Fruit fly (Drosophila melanogaster) whole organism, embryonic: ENCODE results near the gene stops.
A peak's percentile ranks its signal among the peaks of the same experiment; 100 is the strongest.

ENCODE experiments used
- Adf1 ChIP-seq: fragments of 200-800 bp; sonication (Bioruptor generic); IDR thresholded peaks from 2 replicates; pipeline ENCODE4 v1.3.6; 2022; ENCODE audit warnings: missing biosample characterization, missing genetic modification characterization
- Asciz ChIP-seq: fragments of 200-800 bp; sonication (Bioruptor generic); optimal IDR thresholded peaks from 2 replicates; lab custom pipeline; 2017; ENCODE audit warnings: missing biosample characterization, mild to moderate bottlenecking, missing genetic modification characterization, missing genetic modification reagents
- CG10654 ChIP-seq: fragments of 200-800 bp; sonication (Bioruptor generic); optimal IDR thresholded peaks from 2 replicates; lab custom pipeline; 2016; ENCODE audit warnings: missing biosample characterization, missing genetic modification characterization
- CG12219 ChIP-seq: fragments of 200-800 bp; sonication (Bioruptor generic); optimal IDR thresholded peaks from 3 replicates; lab custom pipeline; 2018; ENCODE audit warnings: missing biosample characterization, mild to moderate bottlenecking, missing genetic modification characterization
- CG14050 ChIP-seq: fragments of 200-800 bp; sonication (Bioruptor generic); IDR thresholded peaks from 3 replicates; pipeline ENCODE4 v1.3.6; 2022; ENCODE audit warnings: missing biosample characterization, missing genetic modification characterization
- CG14667 ChIP-seq: fragments of 200-800 bp; sonication (Bioruptor generic); IDR thresholded peaks from 2 replicates; pipeline ENCODE4 v1.3.6; 2022; ENCODE audit warnings: missing biosample characterization, missing genetic modification characterization
- CG15601 ChIP-seq: fragments of 200-800 bp; sonication (Bioruptor generic); optimal IDR thresholded peaks from 3 replicates; lab custom pipeline; 2019; ENCODE audit warnings: missing biosample characterization, mild to moderate bottlenecking, missing genetic modification characterization, moderate library complexity
- CG17612 ChIP-seq: fragments of 200-800 bp; sonication (Bioruptor generic); IDR thresholded peaks from 2 replicates; pipeline ENCODE4 v1.3.6; 2022; ENCODE audit warnings: missing biosample characterization, missing genetic modification characterization
- CG2712 ChIP-seq: fragments of 200-800 bp; optimal IDR thresholded peaks from 3 replicates; lab custom pipeline; 2019; ENCODE audit warnings: missing biosample characterization, mild to moderate bottlenecking, missing genetic modification characterization, moderate library complexity
- CG31224 ChIP-seq: fragments of 200-800 bp; sonication (Bioruptor generic); IDR thresholded peaks from 2 replicates; pipeline ENCODE4 v1.3.6; 2022; ENCODE audit warnings: missing biosample characterization, missing genetic modification characterization
- CG33557 ChIP-seq: fragments of 200-800 bp; sonication (Bioruptor generic); optimal IDR thresholded peaks from 2 replicates; lab custom pipeline; 2019; ENCODE audit warnings: missing biosample characterization, mild to moderate bottlenecking, missing genetic modification characterization, moderate library complexity
- CG34224 ChIP-seq: fragments of 200-800 bp; sonication (Bioruptor generic); IDR thresholded peaks from 3 replicates; pipeline ENCODE4 v1.3.6; 2022; ENCODE audit warnings: missing biosample characterization, missing genetic modification characterization; ENCODE audit not compliant: partially characterized antibody
- CG43689 ChIP-seq: fragments of 200-800 bp; sonication (Bioruptor generic); IDR thresholded peaks from 2 replicates; pipeline ENCODE4 v1.3.6; 2022; ENCODE audit warnings: missing biosample characterization, missing genetic modification characterization
- CG6254 ChIP-seq: fragments of 200-800 bp; sonication (Bioruptor generic); optimal IDR thresholded peaks from 3 replicates; lab custom pipeline; 2017; ENCODE audit warnings: mild to moderate bottlenecking, missing biosample characterization, missing genetic modification reagents, missing genetic modification characterization
- CG7556 ChIP-seq: fragments of 200-800 bp; sonication (Bioruptor generic); optimal IDR thresholded peaks from 2 replicates; lab custom pipeline; 2017; ENCODE audit warnings: missing biosample characterization, mild to moderate bottlenecking, missing genetic modification characterization
- CG7963 ChIP-seq: fragments of 200-800 bp; sonication (Bioruptor generic); IDR thresholded peaks from 3 replicates; pipeline ENCODE4 v1.3.6; 2022; ENCODE audit warnings: missing biosample characterization, missing genetic modification characterization; ENCODE audit not compliant: partially characterized antibody
- CG9609 ChIP-seq: fragments of 200-800 bp; sonication (Bioruptor generic); optimal IDR thresholded peaks from 3 replicates; lab custom pipeline; 2016; ENCODE audit warnings: missing biosample characterization, missing genetic modification characterization
- CG9797 ChIP-seq: fragments of 200-800 bp; sonication (Bioruptor generic); optimal IDR thresholded peaks from 3 replicates; lab custom pipeline; 2018; ENCODE audit warnings: missing biosample characterization, mild to moderate bottlenecking, missing genetic modification characterization
- CrebB ChIP-seq: fragments of 200-800 bp; sonication (Bioruptor generic); optimal IDR thresholded peaks from 3 replicates; lab custom pipeline; 2018; ENCODE audit warnings: missing biosample characterization, mild to moderate bottlenecking, missing genetic modification characterization
- Deaf1 ChIP-seq: fragments of 200-800 bp; optimal IDR thresholded peaks from 3 replicates; lab custom pipeline; 2019; ENCODE audit warnings: missing biosample characterization, mild to moderate bottlenecking, missing genetic modification characterization, moderate library complexity
- Dip3 ChIP-seq: fragments of 200-800 bp; sonication (Bioruptor generic); optimal IDR thresholded peaks from 3 replicates; lab custom pipeline; 2016; ENCODE audit warnings: missing biosample characterization, missing genetic modification characterization
- Drgx ChIP-seq: fragments of 200-800 bp; sonication (Bioruptor generic); IDR thresholded peaks from 2 replicates; pipeline ENCODE4 v1.3.6; 2022; ENCODE audit warnings: missing biosample characterization, missing genetic modification characterization
- Hsf ChIP-seq: fragments of 200-800 bp; sonication (Bioruptor generic); optimal IDR thresholded peaks from 3 replicates; lab custom pipeline; 2016; ENCODE audit warnings: missing biosample characterization, missing genetic modification characterization
- Nf-YB ChIP-seq: fragments of 200-800 bp; sonication (Bioruptor generic); optimal IDR thresholded peaks from 3 replicates; lab custom pipeline; 2019; ENCODE audit warnings: missing biosample characterization, mild to moderate bottlenecking, missing genetic modification characterization, moderate library complexity
- NfI ChIP-seq: fragments of 200-800 bp; sonication (Bioruptor generic); optimal IDR thresholded peaks from 3 replicates; lab custom pipeline; 2018; ENCODE audit warnings: missing biosample characterization, mild to moderate bottlenecking, missing genetic modification characterization, moderate library complexity
- Poxn ChIP-seq: fragments of 200-800 bp; sonication (Bioruptor generic); IDR thresholded peaks from 2 replicates; pipeline ENCODE4 v1.3.6; 2022; ENCODE audit warnings: missing biosample characterization, missing genetic modification characterization
- Ptx1 ChIP-seq: fragments of 200-800 bp; sonication (Bioruptor generic); IDR thresholded peaks from 2 replicates; pipeline ENCODE4 v1.3.6; 2022; ENCODE audit warnings: missing biosample characterization, missing genetic modification characterization
- Rfx ChIP-seq: fragments of 200-800 bp; sonication (Bioruptor generic); IDR thresholded peaks from 2 replicates; pipeline ENCODE4 v1.3.6; 2022; ENCODE audit warnings: missing biosample characterization, missing genetic modification characterization
- TFAM ChIP-seq: fragments of 200-800 bp; sonication (Bioruptor generic); optimal IDR thresholded peaks from 2 replicates; lab custom pipeline; 2017; ENCODE audit warnings: missing biosample characterization, missing genetic modification characterization, inconsistent platforms
- Trl ChIP-seq, 3 experiments: fragments of >200 bp in 2 of 3; fragments of 200-800 bp in 1 of 3; sonication (Bioruptor generic) in 1 of 3; optimal IDR thresholded peaks; 2 replicates in 1 of 3; 3 replicates in 2 of 3; lab custom pipeline; 2016 to 2017; ENCODE audit warnings: missing biosample characterization in 1 of 3, missing genetic modification characterization in 1 of 3
- ab ChIP-seq: fragments of 200-800 bp; sonication (Bioruptor generic); optimal IDR thresholded peaks from 2 replicates; lab custom pipeline; 2016; ENCODE audit warnings: missing biosample characterization, missing genetic modification characterization
- ci ChIP-seq: fragments of 200-800 bp; sonication (Bioruptor generic); IDR thresholded peaks from 3 replicates; pipeline ENCODE4 v1.3.6; 2022; ENCODE audit warnings: missing biosample characterization, missing genetic modification characterization
- da ChIP-seq: fragments of 200-800 bp; sonication (Bioruptor generic); optimal IDR thresholded peaks from 2 replicates; lab custom pipeline; 2016; ENCODE audit warnings: missing biosample characterization, missing genetic modification characterization
- dpn ChIP-seq, 2 experiments: fragments of 200-800 bp; sonication (Bioruptor generic); optimal IDR thresholded peaks; 3 replicates each; lab custom pipeline; 2016; ENCODE audit warnings: missing biosample characterization in 2 of 2, missing genetic modification characterization in 2 of 2
- esg ChIP-seq: fragments of 200-800 bp; sonication (Bioruptor generic); conservative IDR thresholded peaks from 2 replicates; pipeline ENCODE4 v1.3.6; 2022; ENCODE audit warnings: missing biosample characterization, missing genetic modification characterization
- grau ChIP-seq: fragments of 200-800 bp; optimal IDR thresholded peaks from 3 replicates; lab custom pipeline; 2019; ENCODE audit warnings: missing biosample characterization, mild to moderate bottlenecking, missing genetic modification characterization, moderate library complexity
- gsb ChIP-seq: fragments of 200-800 bp; sonication (Bioruptor generic); IDR thresholded peaks from 2 replicates; pipeline ENCODE4 v1.3.6; 2022; ENCODE audit warnings: missing biosample characterization, missing genetic modification characterization
- hb ChIP-seq: fragments of 200-800 bp; sonication (Bioruptor generic); IDR thresholded peaks from 3 replicates; pipeline ENCODE4 v1.3.6; 2022; ENCODE audit warnings: missing biosample characterization, missing genetic modification characterization; ENCODE audit not compliant: partially characterized antibody
- kah ChIP-seq: fragments of 200-800 bp; sonication (Bioruptor generic); optimal IDR thresholded peaks from 2 replicates; lab custom pipeline; 2018; ENCODE audit warnings: missing biosample characterization, mild to moderate bottlenecking, missing genetic modification characterization
- odd ChIP-seq: fragments of 200-800 bp; sonication (Bioruptor generic); optimal IDR thresholded peaks from 2 replicates; lab custom pipeline; 2017; ENCODE audit warnings: missing biosample characterization, mild to moderate bottlenecking, missing genetic modification characterization
- otp ChIP-seq: fragments of 200-800 bp; sonication (Bioruptor generic); IDR thresholded peaks from 3 replicates; pipeline ENCODE4, ENCODE4 v1.3.6; 2022; ENCODE audit warnings: missing biosample characterization, missing genetic modification characterization
- p53 ChIP-seq: fragments of 200-800 bp; sonication (Bioruptor generic); optimal IDR thresholded peaks from 2 replicates; lab custom pipeline; 2016; ENCODE audit warnings: missing biosample characterization, missing genetic modification characterization
- prd ChIP-seq, 3 experiments: fragments of >200 bp in 2 of 3; fragments of 200-800 bp in 1 of 3; sonication (Bioruptor generic) in 1 of 3; optimal IDR thresholded peaks in 2 of 3; IDR thresholded peaks in 1 of 3; 2 replicates in 2 of 3; 3 replicates in 1 of 3; pipeline versions ENCODE4 v1.3.6 to Lab custom; 2017 to 2022; ENCODE audit warnings: missing biosample characterization in 1 of 3, missing genetic modification characterization in 1 of 3
- pzg ChIP-seq: fragments of 200-800 bp; sonication (Bioruptor generic); optimal IDR thresholded peaks from 3 replicates; lab custom pipeline; 2018; ENCODE audit warnings: missing biosample characterization, mild to moderate bottlenecking, missing genetic modification characterization, moderate library complexity
- sima ChIP-seq: fragments of 200-800 bp; sonication (Bioruptor generic); optimal IDR thresholded peaks from 2 replicates; lab custom pipeline; 2016; ENCODE audit warnings: missing biosample characterization, missing genetic modification characterization
- sisA ChIP-seq: fragments of 200-800 bp; sonication (Bioruptor generic); IDR thresholded peaks from 2 replicates; pipeline ENCODE4 v1.3.6; 2022; ENCODE audit warnings: missing biosample characterization, missing genetic modification characterization
- vnd ChIP-seq: fragments of 200-800 bp; sonication (Bioruptor generic); IDR thresholded peaks from 3 replicates; pipeline ENCODE4 v1.3.6; 2022; ENCODE audit warnings: missing biosample characterization, missing genetic modification characterization; ENCODE audit not compliant: partially characterized antibody
- z ChIP-seq: fragments of 200-800 bp; sonication (Bioruptor generic); IDR thresholded peaks from 3 replicates; pipeline ENCODE4 v1.3.6; 2022; ENCODE audit warnings: missing biosample characterization, missing genetic modification characterization
- zfh1 ChIP-seq: fragments of 200-800 bp; sonication (Bioruptor generic); IDR thresholded peaks from 3 replicates; pipeline ENCODE4 v1.3.6; 2022; ENCODE audit warnings: missing biosample characterization, missing genetic modification characterization

The stops gene

DNA sequence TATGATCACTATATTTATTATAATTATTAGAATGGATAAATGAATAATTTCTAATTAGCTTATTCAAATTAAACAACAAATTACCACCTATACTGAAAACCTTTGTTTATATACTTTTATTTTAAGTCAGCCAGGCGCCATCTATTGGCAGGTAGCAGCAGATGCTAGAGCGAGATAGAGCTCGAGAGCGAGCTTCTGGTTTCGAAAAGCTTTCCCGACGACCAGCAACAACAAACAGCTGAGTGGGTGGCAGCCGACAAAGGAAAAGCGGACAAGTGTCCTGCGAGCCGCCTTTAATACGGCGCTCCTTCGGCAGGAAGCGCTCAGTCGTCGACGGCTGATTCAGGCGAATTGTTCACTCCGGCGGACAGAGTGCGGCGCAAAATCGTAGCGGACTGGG lies 34.9 kb downstream of the stops start, which contains the start of gene Gycbeta100B (continued):
- TF ChIP-seq Asciz (GFP tag; lab: Kevin White, UChicago) (peak; percentile 29), da (GFP tag; lab: Kevin White, UChicago) (no peak), prd (optimal IDR thresholded peaks at IDR 0.05; lab: Kevin White, UChicago) (no peak), prd (GFP tag; IDR thresholded peaks at IDR 0.05; lab: Robert Waterston, UW) (no peak), CG14667 (GFP tag; lab: Robert Waterston, UW) (no peak), Ptx1 (GFP tag; lab: Robert Waterston, UW) (no peak), ci (GFP tag; lab: Robert Waterston, UW) (peak; percentile 80), grau (tag; lab: Kevin White, UChicago) (peak; percentile 21), esg (no peak), Adf1 (GFP tag; lab: Robert Waterston, UW) (0 out of 2 replicates have a peak, but pooled peaks have one; percentile 32), dpn (GFP tag; optimal IDR thresholded peaks at IDR 0.05; lab: Kevin White, UChicago) (no peak), CG12219 (GFP tag; lab: Kevin White, UChicago) (peak; percentile 36), z (GFP tag; lab: Robert Waterston, UW) (no peak), CG17612 (GFP tag; lab: Robert Waterston, UW) (no peak), otp (GFP tag; lab: Robert Waterston, UW) (no peak), CG10654 (GFP tag; lab: Kevin White, UChicago) (no peak), NfI (peak; percentile 70), kah (GFP tag; lab: Kevin White, UChicago) (peak; percentile 64), vnd (no peak), CG2712 (tag; lab: Kevin White, UChicago) (no peak), CG34224 (GFP tag; lab: Robert Waterston, UW) (no peak), Drgx (GFP tag; lab: Robert Waterston, UW) (no peak), ab (GFP tag; lab: Kevin White, UChicago) (no peak), zfh1 (GFP tag; lab: Robert Waterston, UW) (no peak), p53 (GFP tag; lab: Kevin White, UChicago) (no peak), CrebB (tag; lab: Kevin White, UChicago) (no peak), Trl (optimal IDR thresholded peaks at IDR 0.05; lab: Kevin White, UChicago) (no peak), Trl (GFP tag; optimal IDR thresholded peaks at IDR 0.05; lab: Kevin White, UChicago) (peak; percentile 6), CG9609 (GFP tag; lab: Kevin White, UChicago) (no peak), gsb (GFP tag; lab: Robert Waterston, UW) (no peak), odd (GFP tag; lab: Kevin White, UChicago) (peak; percentile 40), CG43689 (GFP tag; lab: Robert Waterston, UW) (no peak), CG31224 (GFP tag; lab: Robert Waterston, UW) (no peak), Nf-YB (GFP tag; lab: Kevin White, UChicago) (no peak), CG7556 (GFP tag; lab: Kevin White, UChicago) (no peak), Dip3 (no peak), CG9797 (GFP tag; lab: Kevin White, UChicago) (no peak), pzg (GFP tag; lab: Kevin White, UChicago) (no peak), TFAM (GFP tag; lab: Kevin White, UChicago) (no peak), Hsf (GFP tag; lab: Kevin White, UChicago) (no peak), sisA (GFP tag; lab: Robert Waterston, UW) (no peak), CG33557 (no peak), Deaf1 (peak; percentile 92), CG7963 (no peak), sima (GFP tag; lab: Kevin White, UChicago) (no peak), hb (no peak), Poxn (GFP tag; lab: Robert Waterston, UW) (no peak), CG6254 (peak; percentile 48), CG15601 (tag; lab: Kevin White, UChicago) (peak; percentile 1), CG14050 (GFP tag; lab: Robert Waterston, UW) (0 out of 3 replicates have a peak, but pooled peaks have one; percentile 9), Rfx (peak; percentile 60)
